Worm (Caenorhabditis elegans) whole organism, young adult: ENCODE measurements around the gene vab-7.

Experiments used
- B0019.2 ChIP-seq: fragments of 200-800 bp; sonication (Bioruptor generic); conservative IDR thresholded peaks from 2 replicates; pipeline ENCODE4 v1.3.6; 2022; ENCODE audit warnings: missing genetic modification reagents, missing genetic modification characterization, missing compliant biosample characterization
- B0261.1 ChIP-seq: sonication (generic microtip); optimal IDR thresholded peaks from 2 replicates; lab custom pipeline; 2016; ENCODE audit warnings: mild to moderate bottlenecking, missing genetic modification characterization, moderate library complexity, missing compliant biosample characterization
- C06A6.2 ChIP-seq: fragments of 200-800 bp; sonication (Bioruptor generic); conservative IDR thresholded peaks from 2 replicates; pipeline ENCODE4 v1.3.6; 2022; ENCODE audit warnings: missing genetic modification characterization, missing compliant biosample characterization
- D2030.7 ChIP-seq: fragments of 200-800 bp; sonication (Bioruptor generic); IDR thresholded peaks from 2 replicates; pipeline ENCODE4 v1.3.6; 2022; ENCODE audit warnings: missing genetic modification reagents, missing genetic modification characterization, missing compliant biosample characterization
- F10E7.11 ChIP-seq: sonication (generic microtip); optimal IDR thresholded peaks from 2 replicates; lab custom pipeline; 2017; ENCODE audit warnings: mild to moderate bottlenecking, missing genetic modification characterization, moderate library complexity, missing compliant biosample characterization
- F23B12.7 ChIP-seq: sonication (generic microtip); optimal IDR thresholded peaks from 2 replicates; lab custom pipeline; 2017; ENCODE audit warnings: missing genetic modification characterization, mild to moderate bottlenecking, missing compliant biosample characterization, antibody characterized with exemption, moderate library complexity; ENCODE audit not compliant: insufficient read depth
- F33H1.4 ChIP-seq: fragments of 200-800 bp; sonication (Bioruptor generic); IDR thresholded peaks from 2 replicates; pipeline ENCODE4 v1.3.6; 2022; ENCODE audit warnings: missing genetic modification reagents, missing genetic modification characterization, missing compliant biosample characterization
- F37B4.10 ChIP-seq: fragments of 200-800 bp; sonication (Bioruptor generic); IDR thresholded peaks from 2 replicates; pipeline ENCODE4 v1.3.6; 2022; ENCODE audit warnings: missing genetic modification characterization, missing compliant biosample characterization
- F49E8.2 ChIP-seq: sonication (generic microtip); optimal IDR thresholded peaks from 3 replicates; lab custom pipeline; 2017; ENCODE audit warnings: missing genetic modification characterization, mild to moderate bottlenecking, missing compliant biosample characterization, antibody characterized with exemption, moderate library complexity; ENCODE audit not compliant: insufficient read depth
- F57C9.4 ChIP-seq: sonication (generic microtip); optimal IDR thresholded peaks from 2 replicates; lab custom pipeline; 2017; ENCODE audit warnings: mild to moderate bottlenecking, missing genetic modification characterization, missing compliant biosample characterization
- K12H6.12 ChIP-seq: fragments of 200-800 bp; sonication (Bioruptor generic); optimal IDR thresholded peaks from 2 replicates; lab custom pipeline; 2018; ENCODE audit warnings: mild to moderate bottlenecking, missing genetic modification characterization, missing compliant biosample characterization
- Y53F4B.3 ChIP-seq: fragments of 200-800 bp; sonication (Bioruptor generic); IDR thresholded peaks from 2 replicates; pipeline ENCODE4 v1.3.6; 2022; ENCODE audit warnings: missing genetic modification reagents, missing genetic modification characterization, missing compliant biosample characterization
- ZK185.1 ChIP-seq: sonication (generic microtip); optimal IDR thresholded peaks from 2 replicates; lab custom pipeline; 2016; ENCODE audit warnings: mild to moderate bottlenecking, missing genetic modification characterization, missing compliant biosample characterization; ENCODE audit not compliant: poor library complexity, severe bottlenecking
- ama-1 ChIP-seq, 3 experiments: fragments of 150-350 bp in 1 of 3; sonication (generic microtip) in 2 of 3; optimal IDR thresholded peaks; 2 replicates each; lab custom pipeline; 2014 to 2018; ENCODE audit warnings: missing biosample characterization in 2 of 3, missing genetic modification characterization in 2 of 3, missing genetic modification reagents in 2 of 3
- aptf-2 ChIP-seq: fragments of 200-800 bp; sonication (Bioruptor generic); conservative IDR thresholded peaks from 2 replicates; pipeline ENCODE4 v1.3.6; 2022; ENCODE audit warnings: missing genetic modification reagents, missing genetic modification characterization, missing compliant biosample characterization
- athp-1 ChIP-seq: sonication (generic microtip); optimal IDR thresholded peaks from 2 replicates; lab custom pipeline; 2017; ENCODE audit warnings: mild to moderate bottlenecking, missing genetic modification characterization, missing compliant biosample characterization
- cebp-2 ChIP-seq: fragments of 200-800 bp; sonication (Bioruptor generic); IDR thresholded peaks from 2 replicates; pipeline ENCODE4 v1.3.6; 2022; ENCODE audit warnings: missing genetic modification characterization, missing compliant biosample characterization
- ceh-100 ChIP-seq: fragments of 200-800 bp; sonication (Bioruptor generic); IDR thresholded peaks from 2 replicates; pipeline ENCODE4 v1.3.6; 2022; ENCODE audit warnings: missing genetic modification reagents, missing genetic modification characterization, missing compliant biosample characterization
- ceh-91 ChIP-seq: fragments of 200-800 bp; sonication (Bioruptor generic); IDR thresholded peaks from 2 replicates; pipeline ENCODE4 v1.3.6; 2022; ENCODE audit warnings: missing genetic modification reagents, missing genetic modification characterization, missing compliant biosample characterization
- chd-7 ChIP-seq: sonication (generic microtip); optimal IDR thresholded peaks from 2 replicates; lab custom pipeline; 2016; ENCODE audit warnings: mild to moderate bottlenecking, missing genetic modification characterization, moderate library complexity, missing compliant biosample characterization
- dpff-1 ChIP-seq: sonication (generic microtip); optimal IDR thresholded peaks from 2 replicates; lab custom pipeline; 2017; ENCODE audit warnings: mild to moderate bottlenecking, missing genetic modification characterization, missing compliant biosample characterization
- efl-1 ChIP-seq: fragments of 150-350 bp; optimal IDR thresholded peaks from 2 replicates; lab custom pipeline; 2014; ENCODE audit warnings: missing biosample characterization, missing genetic modification reagents, missing genetic modification characterization
- hlh-26 ChIP-seq: fragments of 200-800 bp; sonication (Bioruptor generic); conservative IDR thresholded peaks from 2 replicates; pipeline ENCODE4 v1.3.6; 2022; ENCODE audit warnings: missing genetic modification reagents, missing genetic modification characterization, missing compliant biosample characterization
- lin-54 ChIP-seq: fragments of 200-800 bp; sonication (Bioruptor generic); optimal IDR thresholded peaks from 2 replicates; lab custom pipeline; 2018; ENCODE audit warnings: mild to moderate bottlenecking, missing genetic modification characterization, missing compliant biosample characterization
- lsl-1 ChIP-seq: fragments of 200-800 bp; sonication (Bioruptor generic); optimal IDR thresholded peaks from 2 replicates; lab custom pipeline; 2018; ENCODE audit warnings: mild to moderate bottlenecking, missing genetic modification characterization, moderate library complexity, missing compliant biosample characterization
- lsy-27 ChIP-seq: sonication (generic microtip); optimal IDR thresholded peaks from 2 replicates; lab custom pipeline; 2017; ENCODE audit warnings: missing genetic modification characterization, mild to moderate bottlenecking, missing compliant biosample characterization, antibody characterized with exemption, missing genotype, borderline replicate concordance; ENCODE audit not compliant: insufficient read depth
- madf-6 ChIP-seq: fragments of 200-800 bp; sonication (Bioruptor generic); IDR thresholded peaks from 2 replicates; pipeline ENCODE4 v1.3.6; 2022; ENCODE audit warnings: missing genetic modification reagents, missing genetic modification characterization, missing compliant biosample characterization
- madf-8 ChIP-seq: fragments of 200-800 bp; sonication (Bioruptor generic); conservative IDR thresholded peaks from 2 replicates; pipeline ENCODE4 v1.3.6; 2022; ENCODE audit warnings: missing genetic modification reagents, missing genetic modification characterization, missing compliant biosample characterization
- mcd-1 ChIP-seq: fragments of 200-800 bp; sonication (Bioruptor generic); IDR thresholded peaks from 2 replicates; pipeline ENCODE4 v1.3.6; 2022; ENCODE audit warnings: missing genetic modification reagents, missing genetic modification characterization, missing compliant biosample characterization
- mel-28 ChIP-seq: sonication (generic microtip); optimal IDR thresholded peaks from 2 replicates; lab custom pipeline; 2016; ENCODE audit warnings: borderline replicate concordance, mild to moderate bottlenecking, missing genetic modification characterization, missing compliant biosample characterization
- mxl-1 ChIP-seq: sonication (generic microtip); optimal IDR thresholded peaks from 2 replicates; lab custom pipeline; 2016; ENCODE audit warnings: missing genetic modification characterization, missing compliant biosample characterization
- nfya-1 ChIP-seq: sonication (generic microtip); optimal IDR thresholded peaks from 2 replicates; lab custom pipeline; 2017; ENCODE audit warnings: antibody characterized with exemption, missing compliant biosample characterization, missing genetic modification characterization, borderline replicate concordance; ENCODE audit not compliant: insufficient read depth
- nhr-179 ChIP-seq: sonication (generic microtip); optimal IDR thresholded peaks from 2 replicates; lab custom pipeline; 2016; ENCODE audit warnings: mild to moderate bottlenecking, missing genetic modification characterization, missing compliant biosample characterization
- pha-4 ChIP-seq: fragments of 150-350 bp; sonication (generic microtip); optimal IDR thresholded peaks from 2 replicates; lab custom pipeline; 2014; ENCODE audit warnings: missing biosample characterization, missing genetic modification reagents, missing genetic modification characterization
- sea-2 ChIP-seq: fragments of 200-800 bp; sonication (Bioruptor generic); IDR thresholded peaks from 2 replicates; pipeline ENCODE4 v1.3.6; 2022; ENCODE audit warnings: missing genetic modification characterization, missing compliant biosample characterization
- snpc-1.3 ChIP-seq: sonication (generic microtip); optimal IDR thresholded peaks from 2 replicates; lab custom pipeline; 2017; ENCODE audit warnings: missing genetic modification characterization, mild to moderate bottlenecking, missing compliant biosample characterization, antibody characterized with exemption, moderate library complexity, missing genotype, missing genetic modification reagents; ENCODE audit not compliant: insufficient read depth
- snpc-3.4 ChIP-seq: sonication (generic microtip); optimal IDR thresholded peaks from 2 replicates; lab custom pipeline; 2017; ENCODE audit warnings: missing genetic modification characterization, mild to moderate bottlenecking, missing compliant biosample characterization, antibody characterized with exemption, moderate library complexity, missing genotype, missing genetic modification reagents
- unc-130 ChIP-seq: sonication (generic microtip); optimal IDR thresholded peaks from 2 replicates; lab custom pipeline; 2016; ENCODE audit warnings: missing genetic modification reagents, missing genetic modification characterization, missing compliant biosample characterization
- zfh-2 ChIP-seq: fragments of 200-800 bp; sonication (Bioruptor generic); conservative IDR thresholded peaks from 2 replicates; pipeline ENCODE4 v1.3.6; 2022; ENCODE audit warnings: missing genetic modification reagents, missing genetic modification characterization, missing compliant biosample characterization
- zim-3 ChIP-seq: sonication (generic microtip); optimal IDR thresholded peaks from 2 replicates; lab custom pipeline; 2017; ENCODE audit warnings: mild to moderate bottlenecking, missing genetic modification characterization, moderate library complexity, missing compliant biosample characterization
- ztf-22 ChIP-seq: fragments of 200-800 bp; sonication (Bioruptor generic); optimal IDR thresholded peaks from 2 replicates; lab custom pipeline; 2018; ENCODE audit warnings: mild to moderate bottlenecking, missing genetic modification characterization, moderate library complexity, missing compliant biosample characterization
- ztf-25 ChIP-seq: fragments of 200-800 bp; sonication (Bioruptor generic); IDR thresholded peaks from 2 replicates; pipeline ENCODE4 v1.3.6; 2022; ENCODE audit warnings: missing genetic modification reagents, missing genetic modification characterization, missing compliant biosample characterization
- ztf-26 ChIP-seq: sonication (generic microtip); optimal IDR thresholded peaks from 2 replicates; lab custom pipeline; 2017; ENCODE audit warnings: missing genetic modification characterization, missing compliant biosample characterization

Gene vab-7

DNA sequence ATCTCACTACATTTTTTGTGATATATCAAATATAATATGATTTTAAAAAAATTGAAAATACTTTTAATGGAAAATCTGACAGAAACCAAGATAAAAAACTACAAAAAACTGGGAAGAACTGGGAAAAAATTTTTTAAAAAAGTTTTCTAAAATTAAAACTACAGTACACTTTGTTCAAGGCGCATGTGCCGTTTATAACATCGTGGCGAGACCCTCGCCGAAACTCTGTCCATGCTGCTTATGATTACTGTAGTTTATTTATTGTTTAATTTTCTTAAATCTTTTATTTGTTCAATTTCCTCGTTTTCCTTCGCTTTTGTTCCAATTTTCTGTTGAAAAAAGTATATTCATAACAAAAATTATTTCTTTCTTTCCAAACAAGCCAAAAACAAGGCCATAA is 38.7 kb upstream of the vab-7 start, which contains the start of gene athp-1 (continued):
- peak; percentile 86 for TF ChIP-seq D2030.7
- TF ChIP-seq zfh-2 (GFP tag; lab: Robert Waterston, UW), result no peak
- no peak for TF ChIP-seq lsy-27 (tag; lab: Kevin White, UChicago)
- no peak; the same call in 1 of the 2 replicates for TF ChIP-seq ceh-100 (GFP tag; lab: Robert Waterston, UW)
- no peak for TF ChIP-seq zim-3 (tag; lab: Kevin White, UChicago)
- no peak for TF ChIP-seq ztf-25
- TF ChIP-seq efl-1 (GFP tag; lab: Kevin White, UChicago), result peak; percentile 29
- no peak for TF ChIP-seq nfya-1 (tag; lab: Kevin White, UChicago)
- no peak for TF ChIP-seq chd-7
- peak; percentile 95 for TF ChIP-seq F33H1.4 (GFP tag; lab: Robert Waterston, UW)
- TF ChIP-seq ztf-22 (GFP tag; lab: Kevin White, UChicago), result no peak
- no peak for TF ChIP-seq sea-2 (GFP tag; lab: Robert Waterston, UW)
- TF ChIP-seq ztf-26, result no peak
- TF ChIP-seq snpc-3.4, result peak; percentile 42
- TF ChIP-seq hlh-26 (GFP tag; lab: Robert Waterston, UW), result no peak
- no peak for TF ChIP-seq pha-4 (tag; lab: Kevin White, UChicago)
- peak; percentile 11 for TF ChIP-seq F49E8.2 (tag; lab: Kevin White, UChicago)
- TF ChIP-seq mcd-1, result peak; percentile 33; the same call in 1 of the 2 replicates
- no peak for TF ChIP-seq Y53F4B.3 (GFP tag; lab: Robert Waterston, UW)
- TF ChIP-seq B0019.2 (GFP tag; lab: Robert Waterston, UW), result no peak
- no peak for TF ChIP-seq F57C9.4 (tag; lab: Kevin White, UChicago)
- no peak for TF ChIP-seq F37B4.10 (GFP tag; lab: Robert Waterston, UW)
- TF ChIP-seq nhr-179 (tag; lab: Kevin White, UChicago), result no peak
- TF ChIP-seq F23B12.7, result no peak
- peak; percentile 98 for TF ChIP-seq lsl-1 (GFP tag; lab: Kevin White, UChicago)
- TF ChIP-seq snpc-1.3 (tag; lab: Kevin White, UChicago), result peak; percentile 65
- no peak for TF ChIP-seq cebp-2 (GFP tag; lab: Robert Waterston, UW)
- peak; percentile 65 for TF ChIP-seq lin-54 (GFP tag; lab: Kevin White, UChicago)
- no peak for TF ChIP-seq K12H6.12 (tag; lab: Kevin White, UChicago)
- peak; percentile 65 for TF ChIP-seq athp-1 (tag; lab: Kevin White, UChicago)
- TF ChIP-seq ceh-91 (GFP tag; lab: Robert Waterston, UW), result peak; percentile 66
- TF ChIP-seq B0261.1 (tag; lab: Kevin White, UChicago), result no peak
- peak; percentile 81 for TF ChIP-seq madf-8 (GFP tag; lab: Robert Waterston, UW)
- TF ChIP-seq aptf-2 (GFP tag; lab: Robert Waterston, UW), result no peak
- TF ChIP-seq madf-6 (GFP tag; lab: Robert Waterston, UW), result peak; percentile 97
- no peak for TF ChIP-seq ZK185.1 (tag; lab: Kevin White, UChicago)
- TF ChIP-seq ama-1 (optimal IDR thresholded peaks at IDR 0.05; lab: Kevin White, UChicago), result no peak
- TF ChIP-seq ama-1 (GFP tag; optimal IDR thresholded peaks at IDR 0.05; lab: Kevin White, UChicago), result no peak
- TF ChIP-seq F10E7.11 (tag; lab: Kevin White, UChicago), result no peak
- TF ChIP-seq dpff-1 (tag; lab: Kevin White, UChicago), result no peak
- no peak for TF ChIP-seq C06A6.2 (GFP tag; lab: Robert Waterston, UW)
- no peak for TF ChIP-seq mel-28
- TF ChIP-seq mxl-1 (tag; lab: Kevin White, UChicago), result no peak
- TF ChIP-seq unc-130, result peak; percentile 53
